Worm (Caenorhabditis elegans) whole organism, early embryonic: ENCODE measurements around the gene hpo-29.

Source experiments
- B0310.2 ChIP-seq: sonication (generic microtip); optimal IDR thresholded peaks from 2 replicates; lab custom pipeline; 2016; ENCODE audit warnings: mild to moderate bottlenecking, missing genetic modification characterization, missing compliant biosample characterization
- F13C5.2 ChIP-seq: sonication (generic microtip); optimal IDR thresholded peaks from 2 replicates; lab custom pipeline; 2017; ENCODE audit warnings: mild to moderate bottlenecking, missing genetic modification characterization, inconsistent platforms, missing compliant biosample characterization
- aly-1 ChIP-seq: sonication (generic microtip); optimal IDR thresholded peaks from 2 replicates; lab custom pipeline; 2016; ENCODE audit warnings: missing genetic modification characterization, missing compliant biosample characterization
- ama-1 ChIP-seq: fragments of 150-350 bp; optimal IDR thresholded peaks from 2 replicates; lab custom pipeline; 2014
- ceh-13 ChIP-seq: fragments of 200-800 bp; sonication (Bioruptor generic); optimal IDR thresholded peaks from 2 replicates; lab custom pipeline; 2018; ENCODE audit warnings: mild to moderate bottlenecking, missing genetic modification characterization, missing compliant biosample characterization
- ceh-36 ChIP-seq: sonication (generic microtip); optimal IDR thresholded peaks from 2 replicates; lab custom pipeline; 2016; ENCODE audit warnings: missing genetic modification characterization, inconsistent platforms, missing compliant biosample characterization
- ets-7 ChIP-seq: sonication (generic microtip); optimal IDR thresholded peaks from 2 replicates; lab custom pipeline; 2016; ENCODE audit warnings: missing genotype, missing genetic modification characterization, missing compliant biosample characterization
- flt-1 ChIP-seq: fragments of 200-800 bp; sonication (Bioruptor generic); IDR thresholded peaks from 2 replicates; pipeline ENCODE4 v1.3.6; 2022; ENCODE audit warnings: missing genetic modification characterization, missing compliant biosample characterization
- hmbx-1 ChIP-seq: sonication (generic microtip); optimal IDR thresholded peaks from 2 replicates; lab custom pipeline; 2016; ENCODE audit warnings: mild to moderate bottlenecking, missing genetic modification characterization, missing compliant biosample characterization
- hmg-4 ChIP-seq: fragments of 200-800 bp; sonication (Bioruptor generic); optimal IDR thresholded peaks from 2 replicates; lab custom pipeline; 2018; ENCODE audit warnings: mild to moderate bottlenecking, missing genetic modification characterization, missing compliant biosample characterization
- hnd-1 ChIP-seq: sonication (generic microtip); optimal IDR thresholded peaks from 2 replicates; lab custom pipeline; 2016; ENCODE audit warnings: missing genetic modification characterization, missing compliant biosample characterization
- pes-1 ChIP-seq: fragments of 200-800 bp; sonication (Bioruptor generic); IDR thresholded peaks from 2 replicates; pipeline ENCODE4 v1.3.6; 2022; ENCODE audit warnings: missing genetic modification reagents, missing genetic modification characterization, missing compliant biosample characterization
- scrt-1 ChIP-seq: fragments of 200-800 bp; sonication (Bioruptor generic); IDR thresholded peaks from 2 replicates; pipeline ENCODE4 v1.3.6; 2022; ENCODE audit warnings: missing genetic modification characterization, missing compliant biosample characterization
- sea-1 ChIP-seq: fragments of 200-800 bp; sonication (Bioruptor generic); conservative IDR thresholded peaks from 2 replicates; pipeline ENCODE4 v1.3.6; 2022; ENCODE audit warnings: missing genetic modification characterization, missing compliant biosample characterization
- tbx-11 ChIP-seq: fragments of 200-800 bp; sonication (Bioruptor generic); IDR thresholded peaks from 2 replicates; pipeline ENCODE4 v1.3.6; 2022; ENCODE audit warnings: missing genetic modification characterization, missing compliant biosample characterization
- tbx-37 ChIP-seq: fragments of 200-800 bp; sonication (Bioruptor generic); conservative IDR thresholded peaks from 2 replicates; pipeline ENCODE4 v1.3.6; 2022; ENCODE audit warnings: missing genetic modification reagents, missing genetic modification characterization, missing compliant biosample characterization
- tra-4 ChIP-seq: sonication (generic microtip); optimal IDR thresholded peaks from 2 replicates; lab custom pipeline; 2017; ENCODE audit warnings: missing genetic modification characterization, missing compliant biosample characterization

hpo-29 gene

DNA sequence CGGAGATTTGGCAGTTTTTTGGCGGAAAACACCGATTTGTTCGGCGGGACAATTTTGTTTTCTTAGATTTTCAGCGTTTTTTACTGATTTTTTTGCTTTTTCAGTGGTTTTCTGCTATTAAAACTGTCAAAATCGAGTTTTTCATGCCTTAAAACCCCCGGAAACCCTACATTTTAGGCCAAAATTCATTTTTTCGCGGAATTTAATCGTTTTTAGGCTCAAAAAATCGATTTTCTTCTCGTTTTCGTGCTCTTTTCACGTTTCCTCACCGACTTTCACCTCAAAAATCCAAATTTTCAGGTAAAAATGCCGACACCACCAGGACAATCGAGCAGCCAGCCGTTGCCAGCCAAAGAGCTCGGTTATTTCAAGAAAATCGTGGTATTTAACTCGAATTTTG is at the start of gene hpo-29:
TSS of gene hpo-29 (plus strand) at position 301 of the 400 bp plus-strand sequence.
- TF ChIP-seq pes-1 (GFP tag; lab: Robert Waterston, UW): no peak

DNA sequence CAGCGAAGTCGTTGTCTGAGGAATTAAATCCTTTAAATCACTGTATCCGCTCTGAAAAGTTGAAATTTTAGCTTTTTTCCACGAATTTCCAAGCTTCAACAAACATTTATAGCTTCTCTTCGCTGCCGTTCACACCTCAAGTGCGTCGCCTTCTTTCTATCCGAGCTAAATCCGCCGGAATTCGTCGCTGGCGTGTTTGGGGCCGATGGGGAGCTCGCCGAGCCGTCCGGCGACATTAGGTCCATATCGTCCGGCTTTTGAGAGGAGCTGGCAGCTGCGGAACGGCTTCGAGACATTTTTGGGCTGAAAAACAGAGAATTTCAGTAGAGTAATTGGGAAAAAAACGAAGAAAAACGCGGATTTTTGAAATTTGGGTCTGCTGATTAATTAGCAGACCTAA is 47.8 kb upstream of the hpo-29 start, which contains the start of gene mxl-2:
TSS of gene mxl-2 (minus strand) at position 303 of the 400 bp plus-strand sequence.
- no peak for TF ChIP-seq F13C5.2 (tag; lab: Kevin White, UChicago)

DNA sequence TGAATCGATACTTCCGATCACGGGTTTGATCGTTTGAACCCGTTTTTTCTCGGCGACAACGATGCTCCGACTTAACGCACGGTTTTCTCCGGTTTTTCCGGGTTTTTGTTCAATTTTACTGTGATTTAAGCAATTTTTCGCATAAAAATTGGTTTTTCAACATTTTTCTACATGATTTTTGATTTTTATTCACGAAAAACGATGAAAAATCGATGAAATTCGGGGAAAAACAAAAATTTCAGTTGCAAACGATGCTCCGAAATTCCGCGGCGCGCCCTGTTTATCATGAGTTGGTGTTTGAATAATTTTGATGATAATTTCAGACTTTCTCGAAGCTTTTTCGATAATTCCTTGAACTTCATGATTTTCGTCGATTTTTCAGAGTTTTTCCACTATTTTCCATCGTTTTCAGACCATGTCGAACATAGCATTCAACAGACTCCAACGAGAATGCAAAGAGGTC is 47.2 kb upstream of the hpo-29 start, which contains the start of gene ubc-20:
TSS of gene ubc-20 (plus strand) at position 413 of the 463 bp plus-strand sequence.
- TF ChIP-seq hnd-1 (no peak), ama-1 (no peak), scrt-1 (GFP tag; lab: Robert Waterston, UW) (no peak), F13C5.2 (tag; lab: Kevin White, UChicago) (no peak), aly-1 (tag; lab: Kevin White, UChicago) (no peak), tbx-37 (no peak), ceh-13 (no peak), tra-4 (tag; lab: Kevin White, UChicago) (no peak), ceh-36 (tag; lab: Kevin White, UChicago) (no peak), sea-1 (GFP tag; lab: Robert Waterston, UW) (no peak), ets-7 (tag; lab: Kevin White, UChicago) (no peak)

DNA sequence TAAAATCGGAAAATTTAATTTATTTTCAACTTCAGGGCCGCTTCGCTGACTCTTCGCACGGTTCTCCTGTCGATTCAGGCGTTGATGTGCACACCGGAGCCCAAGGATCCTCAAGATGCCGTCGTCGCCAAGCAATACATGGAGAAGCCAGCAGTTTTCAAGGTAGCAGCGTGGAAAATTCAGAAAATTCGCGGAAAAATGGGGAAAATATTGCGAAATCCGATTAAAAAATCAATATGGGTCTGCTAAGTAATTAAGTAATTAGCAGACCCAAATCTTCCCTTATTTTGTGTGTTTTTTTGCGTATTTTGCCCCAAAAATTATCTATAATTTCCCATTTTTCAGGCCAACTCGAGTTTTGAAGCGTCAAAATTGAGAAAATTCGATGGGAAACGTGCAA is 46.4 kb upstream of the hpo-29 start:
- TF ChIP-seq aly-1 (tag; lab: Kevin White, UChicago) (no peak), hnd-1 (no peak), ceh-13 (no peak), flt-1 (GFP tag; lab: Robert Waterston, UW) (no peak), tra-4 (tag; lab: Kevin White, UChicago) (no peak), hmbx-1 (tag; lab: Kevin White, UChicago) (no peak), pes-1 (GFP tag; lab: Robert Waterston, UW) (no peak), tbx-11 (no peak), tbx-37 (no peak), sea-1 (GFP tag; lab: Robert Waterston, UW) (no peak), ama-1 (no peak), ets-7 (tag; lab: Kevin White, UChicago) (no peak), B0310.2 (tag; lab: Kevin White, UChicago) (no peak), F13C5.2 (tag; lab: Kevin White, UChicago) (no peak), hmg-4 (no peak), scrt-1 (GFP tag; lab: Robert Waterston, UW) (no peak), ceh-36 (tag; lab: Kevin White, UChicago) (no peak)

DNA sequence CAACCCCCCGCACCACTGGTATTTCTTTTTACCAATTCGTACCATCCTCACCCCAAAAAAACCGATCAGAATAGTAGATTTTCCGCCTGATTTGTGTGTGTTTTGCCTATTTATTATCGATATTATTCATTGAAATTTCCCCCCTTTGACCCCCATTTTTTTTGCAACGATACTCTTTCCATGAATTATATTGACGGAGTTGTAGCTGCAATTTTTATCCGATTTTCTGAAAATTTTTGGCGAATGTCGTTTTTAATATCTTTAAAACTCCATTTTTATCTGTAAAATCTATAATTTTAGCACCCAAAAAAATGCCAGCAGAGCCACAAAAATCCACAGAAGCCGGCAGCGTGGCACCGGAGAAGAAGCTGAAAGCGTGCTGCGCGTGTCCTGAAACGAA is 45.0 kb upstream of the hpo-29 start, which contains the start of gene cox-17:
TSS of gene cox-17 (plus strand) at position 301 of the 400 bp plus-strand sequence.
- TF ChIP-seq B0310.2 (tag; lab: Kevin White, UChicago) (no peak), ama-1 (no peak), tbx-11 (no peak), ets-7 (tag; lab: Kevin White, UChicago) (no peak), tbx-37 (no peak), tra-4 (tag; lab: Kevin White, UChicago) (no peak), hmg-4 (no peak), F13C5.2 (tag; lab: Kevin White, UChicago) (no peak), scrt-1 (GFP tag; lab: Robert Waterston, UW) (no peak), ceh-13 (no peak), aly-1 (tag; lab: Kevin White, UChicago) (no peak), sea-1 (GFP tag; lab: Robert Waterston, UW) (no peak), hmbx-1 (tag; lab: Kevin White, UChicago) (no peak), ceh-36 (tag; lab: Kevin White, UChicago) (no peak), hnd-1 (no peak), flt-1 (GFP tag; lab: Robert Waterston, UW) (no peak), pes-1 (GFP tag; lab: Robert Waterston, UW) (no peak)

DNA sequence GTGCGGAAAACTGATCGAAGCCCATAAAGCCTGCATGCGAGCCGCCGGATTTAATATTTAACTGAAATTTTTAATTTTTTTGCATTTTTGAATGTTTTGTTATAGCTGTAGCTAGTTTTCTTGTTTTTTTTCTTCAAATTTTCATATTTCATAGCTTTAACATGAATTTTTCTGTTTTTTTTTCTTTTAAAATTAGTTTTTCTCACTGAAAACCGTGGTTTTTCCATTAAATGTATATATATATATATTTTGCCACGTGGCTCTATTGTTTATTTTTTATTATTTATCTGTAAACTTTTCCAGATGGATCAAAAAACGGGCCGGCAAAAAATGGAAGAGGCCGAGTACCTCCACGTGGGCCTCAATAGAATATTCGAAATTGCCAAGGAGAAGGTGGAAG is 43.8 kb upstream of the hpo-29 start, which contains the start of gene sec-20:
TSS of gene sec-20 (plus strand) at position 301 of the 400 bp plus-strand sequence.
- no peak for TF ChIP-seq F13C5.2 (tag; lab: Kevin White, UChicago)
- no peak for TF ChIP-seq hmg-4
- no peak for TF ChIP-seq hmbx-1 (tag; lab: Kevin White, UChicago)
- no peak for TF ChIP-seq aly-1 (tag; lab: Kevin White, UChicago)
- no peak for TF ChIP-seq hnd-1
- no peak for TF ChIP-seq flt-1 (GFP tag; lab: Robert Waterston, UW)
- TF ChIP-seq B0310.2 (tag; lab: Kevin White, UChicago): no peak
- no peak for TF ChIP-seq tbx-11
- TF ChIP-seq sea-1 (GFP tag; lab: Robert Waterston, UW): no peak
- no peak for TF ChIP-seq ets-7 (tag; lab: Kevin White, UChicago)
- TF ChIP-seq tra-4 (tag; lab: Kevin White, UChicago): no peak
- no peak for TF ChIP-seq ceh-36 (tag; lab: Kevin White, UChicago)
- TF ChIP-seq pes-1 (GFP tag; lab: Robert Waterston, UW): no peak
- TF ChIP-seq tbx-37: no peak
- TF ChIP-seq ama-1: no peak
- TF ChIP-seq ceh-13: no peak

DNA sequence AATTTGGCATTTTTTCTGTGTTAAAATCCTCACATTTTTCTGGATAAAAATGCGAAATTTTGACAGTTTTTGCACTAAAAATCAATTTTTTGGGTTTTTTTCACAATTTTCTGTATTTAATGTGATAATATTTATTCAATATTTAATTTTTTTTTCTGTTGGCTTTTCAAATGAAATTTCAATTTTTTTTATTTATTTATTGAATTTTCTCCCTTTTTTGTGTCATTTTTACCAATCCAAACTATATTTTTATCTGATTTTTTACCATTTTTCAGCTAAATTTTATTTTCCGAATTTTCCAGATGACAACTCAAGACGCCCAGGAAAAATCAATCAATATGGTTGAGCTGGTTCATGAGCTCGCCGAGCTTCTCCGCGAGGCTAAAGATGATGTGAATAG is 41.5 kb upstream of the hpo-29 start, which contains the start of gene F40G9.17:
TSS of gene F40G9.17 (plus strand) at position 301 of the 400 bp plus-strand sequence.
- TF ChIP-seq ceh-13: no peak
- TF ChIP-seq tra-4 (tag; lab: Kevin White, UChicago): no peak
- TF ChIP-seq pes-1 (GFP tag; lab: Robert Waterston, UW): no peak
- no peak for TF ChIP-seq flt-1 (GFP tag; lab: Robert Waterston, UW)

DNA sequence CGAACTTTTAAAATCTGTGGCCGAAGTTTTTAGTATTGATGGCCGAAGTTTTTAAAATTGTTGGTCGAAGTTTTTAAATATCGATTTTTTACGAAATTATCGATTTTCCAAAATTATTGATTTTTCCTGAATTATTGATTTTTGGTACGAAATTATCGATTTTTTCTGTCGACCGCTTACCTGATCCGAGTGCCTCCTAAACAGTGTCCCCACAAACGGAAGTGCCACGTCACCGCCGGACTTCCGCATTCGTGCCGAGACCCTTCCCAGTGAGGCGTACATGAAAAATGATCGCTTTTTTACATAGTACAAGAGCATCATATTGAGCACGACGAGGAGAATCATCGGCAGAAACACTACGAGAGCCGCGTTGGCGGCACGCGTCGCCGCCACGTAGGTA is 31.7 kb upstream of the hpo-29 start:
- TF ChIP-seq pes-1 (GFP tag; lab: Robert Waterston, UW): no peak
- TF ChIP-seq F13C5.2 (tag; lab: Kevin White, UChicago): no peak
- no peak for TF ChIP-seq tbx-11
